Worm (Caenorhabditis elegans): ENCODE data around the gene egg-1.

ce11 chrIII:5744579-5744978, 16.6 kb downstream of the egg-1 start, which contains the start of gene B0244.5:
- no peak for TF ChIP-seq hmg-4 (GFP tag; optimal IDR thresholded peaks at IDR 0.05)
- no peak for TF ChIP-seq ama-1 (optimal IDR thresholded peaks at IDR 0.05)
- TF ChIP-seq sea-1 (GFP tag; conservative IDR thresholded peaks at IDR 0.05) = no peak
- TF ChIP-seq tbx-37 (GFP tag; conservative IDR thresholded peaks at IDR 0.05) = no peak
- no peak for TF ChIP-seq B0310.2 (tag; optimal IDR thresholded peaks at IDR 0.05)

Data from whole organism, early embryonic.